Fruit fly (Drosophila melanogaster) whole organism, embryonic: Measurements from ENCODE around the gene prt.

ENCODE experiments used
- Adf1 ChIP-seq: fragments of 200-800 bp; sonication (Bioruptor generic); IDR thresholded peaks from 2 replicates; pipeline ENCODE4 v1.3.6; 2022; ENCODE audit warnings: missing biosample characterization, missing genetic modification characterization
- Antp ChIP-seq: fragments of 200-800 bp; sonication (Bioruptor generic); optimal IDR thresholded peaks from 3 replicates; lab custom pipeline; 2016; ENCODE audit warnings: missing biosample characterization, missing genetic modification characterization
- B-H1 ChIP-seq: fragments of 200-800 bp; sonication (Bioruptor generic); IDR thresholded peaks from 3 replicates; pipeline ENCODE4 v1.3.6; 2022; ENCODE audit warnings: missing biosample characterization, missing genetic modification characterization
- B-H2 ChIP-seq: fragments of 200-800 bp; sonication (Bioruptor generic); optimal IDR thresholded peaks from 2 replicates; lab custom pipeline; 2018; ENCODE audit warnings: missing biosample characterization, mild to moderate bottlenecking, missing genetic modification characterization
- Blimp-1 ChIP-seq: fragments of 200-800 bp; sonication (Bioruptor generic); optimal IDR thresholded peaks from 3 replicates; lab custom pipeline; 2018; ENCODE audit warnings: missing biosample characterization, missing genetic modification characterization, mild to moderate bottlenecking, moderate library complexity, missing genetic modification reagents
- CG10543 ChIP-seq: fragments of 200-800 bp; sonication (Bioruptor generic); optimal IDR thresholded peaks from 3 replicates; lab custom pipeline; 2017; ENCODE audit warnings: missing biosample characterization, mild to moderate bottlenecking, missing genetic modification characterization, moderate library complexity
- CG11695 ChIP-seq: fragments of 200-800 bp; sonication (Bioruptor generic); IDR thresholded peaks from 3 replicates; pipeline ENCODE4 v1.3.6; 2022; ENCODE audit warnings: missing biosample characterization, missing genetic modification characterization
- CG12659 ChIP-seq: fragments of 200-800 bp; sonication (Bioruptor generic); optimal IDR thresholded peaks from 3 replicates; lab custom pipeline; 2017; ENCODE audit warnings: mild to moderate bottlenecking, missing biosample characterization, missing genetic modification reagents, missing genetic modification characterization
- CG12942 ChIP-seq: fragments of 200-800 bp; sonication (Bioruptor generic); optimal IDR thresholded peaks from 3 replicates; lab custom pipeline; 2016; ENCODE audit warnings: missing biosample characterization, missing genetic modification characterization
- CG13123 ChIP-seq: fragments of 200-800 bp; sonication (Bioruptor generic); optimal IDR thresholded peaks from 2 replicates; lab custom pipeline; 2016; ENCODE audit warnings: missing biosample characterization, missing genetic modification characterization
- CG13287 ChIP-seq: fragments of 200-800 bp; sonication (Bioruptor generic); IDR thresholded peaks from 2 replicates; pipeline ENCODE4 v1.3.6; 2022; ENCODE audit warnings: missing biosample characterization, missing genetic modification characterization; ENCODE audit not compliant: partially characterized antibody
- CG13296 ChIP-seq: fragments of 200-800 bp; sonication (Bioruptor generic); optimal IDR thresholded peaks from 3 replicates; lab custom pipeline; 2018; ENCODE audit warnings: missing biosample characterization, mild to moderate bottlenecking, missing genetic modification characterization
- CG17385 ChIP-seq: fragments of 200-800 bp; sonication (Bioruptor generic); optimal IDR thresholded peaks from 3 replicates; lab custom pipeline; 2018; ENCODE audit warnings: missing biosample characterization, mild to moderate bottlenecking, missing genetic modification characterization
- CG17802 ChIP-seq: fragments of 200-800 bp; sonication (Bioruptor generic); optimal IDR thresholded peaks from 2 replicates; lab custom pipeline; 2018; ENCODE audit warnings: missing biosample characterization, mild to moderate bottlenecking, missing genetic modification characterization, moderate library complexity
- CG32532 ChIP-seq: fragments of 200-800 bp; sonication (Bioruptor generic); IDR thresholded peaks from 2 replicates; pipeline ENCODE4 v1.3.6; 2022; ENCODE audit warnings: missing biosample characterization, missing genetic modification characterization
- CG3281 ChIP-seq: fragments of 200-800 bp; sonication (Bioruptor generic); optimal IDR thresholded peaks from 3 replicates; lab custom pipeline; 2017; ENCODE audit warnings: missing biosample characterization, mild to moderate bottlenecking, missing genetic modification characterization
- CG3407 ChIP-seq: fragments of 200-800 bp; sonication (Bioruptor generic); optimal IDR thresholded peaks from 2 replicates; lab custom pipeline; 2018; ENCODE audit warnings: missing biosample characterization, mild to moderate bottlenecking, missing genetic modification characterization
- CG43689 ChIP-seq: fragments of 200-800 bp; sonication (Bioruptor generic); IDR thresholded peaks from 2 replicates; pipeline ENCODE4 v1.3.6; 2022; ENCODE audit warnings: missing biosample characterization, missing genetic modification characterization
- CG6683 ChIP-seq: fragments of 200-800 bp; sonication (Bioruptor generic); optimal IDR thresholded peaks from 2 replicates; lab custom pipeline; 2017; ENCODE audit warnings: missing biosample characterization, mild to moderate bottlenecking, missing genetic modification characterization, missing genetic modification reagents
- CG6854 ChIP-seq: fragments of 200-800 bp; sonication (Bioruptor generic); optimal IDR thresholded peaks from 3 replicates; lab custom pipeline; 2017; ENCODE audit warnings: missing biosample characterization, mild to moderate bottlenecking, missing genetic modification characterization
- CG7786 ChIP-seq: fragments of 200-800 bp; sonication (Bioruptor generic); optimal IDR thresholded peaks from 2 replicates; lab custom pipeline; 2016; ENCODE audit warnings: missing biosample characterization, missing genetic modification characterization
- CG9817 ChIP-seq: fragments of 200-800 bp; sonication (Bioruptor generic); optimal IDR thresholded peaks from 2 replicates; lab custom pipeline; 2018; ENCODE audit warnings: missing biosample characterization, mild to moderate bottlenecking, missing genetic modification characterization, moderate library complexity
- Drgx ChIP-seq: fragments of 200-800 bp; sonication (Bioruptor generic); IDR thresholded peaks from 2 replicates; pipeline ENCODE4 v1.3.6; 2022; ENCODE audit warnings: missing biosample characterization, missing genetic modification characterization
- HHEX ChIP-seq: fragments of 200-800 bp; sonication (Bioruptor generic); optimal IDR thresholded peaks from 3 replicates; lab custom pipeline; 2017; ENCODE audit warnings: missing biosample characterization, mild to moderate bottlenecking, missing genetic modification characterization, missing genetic modification reagents
- Meics ChIP-seq: fragments of 200-800 bp; sonication (Bioruptor generic); optimal IDR thresholded peaks from 2 replicates; lab custom pipeline; 2017; ENCODE audit warnings: missing biosample characterization, mild to moderate bottlenecking, missing genetic modification characterization
- Nf-YC ChIP-seq: fragments of 200-800 bp; optimal IDR thresholded peaks from 3 replicates; lab custom pipeline; 2019; ENCODE audit warnings: missing biosample characterization, mild to moderate bottlenecking, missing genetic modification characterization, moderate library complexity
- NfI ChIP-seq: fragments of 200-800 bp; sonication (Bioruptor generic); optimal IDR thresholded peaks from 3 replicates; lab custom pipeline; 2018; ENCODE audit warnings: missing biosample characterization, mild to moderate bottlenecking, missing genetic modification characterization, moderate library complexity
- Trl ChIP-seq, 3 experiments: fragments of >200 bp in 2 of 3; fragments of 200-800 bp in 1 of 3; sonication (Bioruptor generic) in 1 of 3; optimal IDR thresholded peaks; 2 replicates in 1 of 3; 3 replicates in 2 of 3; lab custom pipeline; 2016 to 2017; ENCODE audit warnings: missing biosample characterization in 1 of 3, missing genetic modification characterization in 1 of 3
- bsh ChIP-seq, 2 experiments: fragments of 200-800 bp; sonication (Bioruptor generic); optimal IDR thresholded peaks; 2 replicates each; lab custom pipeline; 2017 to 2018; ENCODE audit warnings: mild to moderate bottlenecking in 2 of 2, missing biosample characterization in 2 of 2, missing genetic modification characterization in 2 of 2, moderate library complexity in 1 of 2
- btn ChIP-seq: fragments of 200-800 bp; sonication (Bioruptor generic); optimal IDR thresholded peaks from 2 replicates; lab custom pipeline; 2016; ENCODE audit warnings: missing biosample characterization, missing genetic modification characterization
- caup ChIP-seq: fragments of 200-800 bp; sonication (Bioruptor generic); optimal IDR thresholded peaks from 3 replicates; lab custom pipeline; 2017; ENCODE audit warnings: missing biosample characterization, mild to moderate bottlenecking, missing genetic modification characterization, moderate library complexity; ENCODE audit not compliant: severe bottlenecking
- cwo ChIP-seq: fragments of 200-800 bp; sonication (Bioruptor generic); optimal IDR thresholded peaks from 3 replicates; lab custom pipeline; 2017; ENCODE audit warnings: missing biosample characterization, missing genetic modification characterization, mild to moderate bottlenecking, moderate library complexity, missing genetic modification reagents
- eyg ChIP-seq: fragments of 200-800 bp; sonication (Bioruptor generic); optimal IDR thresholded peaks from 3 replicates; lab custom pipeline; 2016; ENCODE audit warnings: missing biosample characterization, missing genetic modification characterization
- fu2 ChIP-seq: fragments of 200-800 bp; sonication (Bioruptor generic); optimal IDR thresholded peaks from 2 replicates; lab custom pipeline; 2016; ENCODE audit warnings: missing biosample characterization, missing genetic modification characterization
- her ChIP-seq: fragments of 200-800 bp; sonication (Bioruptor generic); optimal IDR thresholded peaks from 2 replicates; lab custom pipeline; 2016; ENCODE audit warnings: missing biosample characterization, missing genetic modification characterization
- kay ChIP-seq: fragments of 200-800 bp; sonication (Bioruptor generic); optimal IDR thresholded peaks from 2 replicates; lab custom pipeline; 2016; ENCODE audit warnings: missing biosample characterization, missing genetic modification characterization
- lab ChIP-seq: fragments of 200-800 bp; sonication (Bioruptor generic); optimal IDR thresholded peaks from 3 replicates; lab custom pipeline; 2017; ENCODE audit warnings: missing biosample characterization, missing genetic modification characterization, mild to moderate bottlenecking, moderate library complexity, missing genetic modification reagents
- mam ChIP-seq: fragments of 200-800 bp; sonication (Bioruptor generic); optimal IDR thresholded peaks from 3 replicates; lab custom pipeline; 2016; ENCODE audit warnings: missing biosample characterization, missing genetic modification characterization
- nau ChIP-seq: fragments of 200-800 bp; sonication (Bioruptor generic); optimal IDR thresholded peaks from 3 replicates; lab custom pipeline; 2017; ENCODE audit warnings: missing biosample characterization, mild to moderate bottlenecking, missing genetic modification characterization, missing genetic modification reagents
- nerfin-2 ChIP-seq: fragments of 200-800 bp; sonication (Bioruptor generic); IDR thresholded peaks from 2 replicates; pipeline ENCODE4 v1.3.6; 2022; ENCODE audit warnings: missing biosample characterization, missing genetic modification characterization; ENCODE audit not compliant: partially characterized antibody
- nom ChIP-seq: fragments of 200-800 bp; sonication (Bioruptor generic); optimal IDR thresholded peaks from 2 replicates; lab custom pipeline; 2017; ENCODE audit warnings: missing biosample characterization, missing genetic modification characterization, mild to moderate bottlenecking, moderate library complexity, missing genetic modification reagents
- odd ChIP-seq: fragments of 200-800 bp; sonication (Bioruptor generic); optimal IDR thresholded peaks from 2 replicates; lab custom pipeline; 2017; ENCODE audit warnings: missing biosample characterization, mild to moderate bottlenecking, missing genetic modification characterization
- org-1 ChIP-seq: fragments of 200-800 bp; sonication (Bioruptor generic); optimal IDR thresholded peaks from 2 replicates; lab custom pipeline; 2017; ENCODE audit warnings: missing biosample characterization, missing genetic modification characterization
- pfk ChIP-seq: fragments of 200-800 bp; sonication (Bioruptor generic); optimal IDR thresholded peaks from 2 replicates; lab custom pipeline; 2018; ENCODE audit warnings: missing biosample characterization, mild to moderate bottlenecking, missing genetic modification characterization, moderate library complexity
- ro ChIP-seq: fragments of 200-800 bp; sonication (Bioruptor generic); IDR thresholded peaks from 2 replicates; pipeline ENCODE4 v1.3.6; 2022; ENCODE audit warnings: missing biosample characterization, missing genetic modification characterization
- scrt ChIP-seq: fragments of 200-800 bp; sonication (Bioruptor generic); optimal IDR thresholded peaks from 2 replicates; lab custom pipeline; 2018; ENCODE audit warnings: missing biosample characterization, mild to moderate bottlenecking, missing genetic modification characterization, moderate library complexity
- sens ChIP-seq: fragments of 200-800 bp; sonication (Bioruptor generic); peaks from one replicate; lab custom pipeline; 2016; ENCODE audit warnings: missing biosample characterization, missing genetic modification characterization
- sob ChIP-seq: fragments of 200-800 bp; sonication (Bioruptor generic); IDR thresholded peaks from 2 replicates; pipeline ENCODE4 v1.3.6; 2022; ENCODE audit warnings: missing biosample characterization, missing genetic modification characterization
- vvl ChIP-seq: fragments of 200-800 bp; sonication (Bioruptor generic); IDR thresholded peaks from 2 replicates; pipeline ENCODE4 v1.3.6; 2022; ENCODE audit warnings: missing biosample characterization, missing genetic modification characterization

The prt gene

dm6 chr3R:23729066-23729465, 30.2 kb upstream of the prt start (continued):
- peak; percentile 46 for TF ChIP-seq scrt (GFP tag; lab: Kevin White, UChicago)
- TF ChIP-seq CG13287 (GFP tag; lab: Robert Waterston, UW): no peak
- no peak for TF ChIP-seq Antp (GFP tag; lab: Kevin White, UChicago)
- TF ChIP-seq B-H2 (GFP tag; lab: Kevin White, UChicago): peak; percentile 81
- TF ChIP-seq HHEX (GFP tag; lab: Kevin White, UChicago): peak; percentile 60
- peak; percentile 34 for TF ChIP-seq org-1 (GFP tag; lab: Kevin White, UChicago)
- TF ChIP-seq bsh (GFP tag; optimal IDR thresholded peaks at IDR 0.05; lab: Kevin White, UChicago): peak in 1 of 2 experiments; percentile 24
- peak; percentile 62 for TF ChIP-seq Meics (GFP tag; lab: Kevin White, UChicago)
- TF ChIP-seq CG17802 (tag; lab: Kevin White, UChicago): no peak
- TF ChIP-seq NfI (GFP tag; lab: Kevin White, UChicago): peak; percentile 8
- no peak for TF ChIP-seq kay (GFP tag; lab: Kevin White, UChicago)
- TF ChIP-seq odd: peak; percentile 64
- peak; percentile 29 for TF ChIP-seq CG12659
- TF ChIP-seq Nf-YC (tag; lab: Kevin White, UChicago): no peak
- peak; percentile 7 for TF ChIP-seq mam
- peak; percentile 92 for TF ChIP-seq CG3407
- peak; percentile 55 for TF ChIP-seq CG6854 (GFP tag; lab: Kevin White, UChicago)
- TF ChIP-seq CG13296 (GFP tag; lab: Kevin White, UChicago): peak; percentile 81
- TF ChIP-seq CG17385 (GFP tag; lab: Kevin White, UChicago): peak; percentile 45
- TF ChIP-seq pfk (GFP tag; lab: Kevin White, UChicago): peak; percentile 69
- no peak for TF ChIP-seq CG9817
- 0 out of 3 replicates have a peak, but pooled peaks have one; percentile 8 for TF ChIP-seq CG11695
- peak; percentile 34 for TF ChIP-seq CG7786
- no peak for TF ChIP-seq ro
- TF ChIP-seq her: peak; percentile 16
- TF ChIP-seq B-H1 (GFP tag; lab: Robert Waterston, UW): no peak
- peak; percentile 27 for TF ChIP-seq cwo (GFP tag; lab: Kevin White, UChicago)
- peak; percentile 14 for TF ChIP-seq Blimp-1 (GFP tag; lab: Kevin White, UChicago)
- peak; percentile 35 for TF ChIP-seq eyg (GFP tag; lab: Kevin White, UChicago)
- peak; percentile 38 for TF ChIP-seq nau (GFP tag; lab: Kevin White, UChicago)
- TF ChIP-seq CG6683: peak; percentile 39
- TF ChIP-seq fu2 (GFP tag; lab: Kevin White, UChicago): no peak
- no peak for TF ChIP-seq CG13123 (GFP tag; lab: Kevin White, UChicago)
- peak; percentile 78 for TF ChIP-seq caup (GFP tag; lab: Kevin White, UChicago)
- peak; percentile 72 for TF ChIP-seq CG3281

dm6 chr3R:23728086-23728485, 29.3 kb upstream of the prt start:
- peak; percentile 41 for TF ChIP-seq sens
- TF ChIP-seq CG32532 (GFP tag; lab: Robert Waterston, UW): 0 out of 2 replicates have a peak, but pooled peaks have one; percentile 18
- peak in 1 of 2 experiments; percentile 57 for TF ChIP-seq bsh (GFP tag; optimal IDR thresholded peaks at IDR 0.05; lab: Kevin White, UChicago)
- TF ChIP-seq vvl (GFP tag; lab: Robert Waterston, UW): 0 out of 2 replicates have a peak, but pooled peaks have one; percentile 27
- TF ChIP-seq Trl (optimal IDR thresholded peaks at IDR 0.05; lab: Kevin White, UChicago): peak in 1 of 2 experiments; percentile 31
- TF ChIP-seq Trl (GFP tag; optimal IDR thresholded peaks at IDR 0.05; lab: Kevin White, UChicago): no peak
- TF ChIP-seq nom (GFP tag; lab: Kevin White, UChicago): peak; percentile 88
- TF ChIP-seq sob (GFP tag; lab: Robert Waterston, UW): 0 out of 2 replicates have a peak, but pooled peaks have one; percentile 6
- TF ChIP-seq nerfin-2 (GFP tag; lab: Robert Waterston, UW): 0 out of 2 replicates have a peak, but pooled peaks have one; percentile 9
- peak; percentile 51; the same call in 1 of the 2 replicates for TF ChIP-seq Drgx (GFP tag; lab: Robert Waterston, UW)
- no peak for TF ChIP-seq CG12942
- TF ChIP-seq Adf1 (GFP tag; lab: Robert Waterston, UW): 0 out of 2 replicates have a peak, but pooled peaks have one; percentile 19
- peak; percentile 45 for TF ChIP-seq CG17385 (GFP tag; lab: Kevin White, UChicago)
- TF ChIP-seq CG10543: peak; percentile 0
- no peak for TF ChIP-seq btn
- no peak for TF ChIP-seq CG43689 (GFP tag; lab: Robert Waterston, UW)
- peak; percentile 22; the same call in 1 of the 2 replicates for TF ChIP-seq CG13287 (GFP tag; lab: Robert Waterston, UW)
- peak; percentile 29 for TF ChIP-seq lab
